Fruit fly (Drosophila melanogaster) whole organism, embryonic: Measurements from ENCODE around the gene wtrw.
A peak's percentile ranks its signal among the peaks of the same experiment; 100 is the strongest.

ENCODE experiments used
- Ada2b ChIP-seq: fragments of 200-800 bp; sonication (Bioruptor generic); IDR thresholded peaks from 2 replicates; pipeline ENCODE4 v1.3.6; 2022; ENCODE audit warnings: missing biosample characterization, missing genetic modification characterization
- Awh ChIP-seq: fragments of 200-800 bp; sonication (Bioruptor generic); IDR thresholded peaks from 2 replicates; pipeline ENCODE4, ENCODE4 v1.3.6; 2022; ENCODE audit warnings: missing biosample characterization, missing genetic modification characterization
- CG10267 ChIP-seq: fragments of 200-800 bp; sonication (Bioruptor generic); optimal IDR thresholded peaks from 2 replicates; lab custom pipeline; 2018; ENCODE audit warnings: missing biosample characterization, mild to moderate bottlenecking, missing genetic modification characterization, moderate library complexity
- CG10431 ChIP-seq: fragments of 200-800 bp; sonication (Bioruptor generic); optimal IDR thresholded peaks from 3 replicates; lab custom pipeline; 2018; ENCODE audit warnings: missing biosample characterization, mild to moderate bottlenecking, missing genetic modification characterization
- CG12155 ChIP-seq: fragments of 200-800 bp; sonication (Bioruptor generic); optimal IDR thresholded peaks from 3 replicates; lab custom pipeline; 2016; ENCODE audit warnings: missing biosample characterization, missing genetic modification characterization
- CG12942 ChIP-seq: fragments of 200-800 bp; sonication (Bioruptor generic); optimal IDR thresholded peaks from 3 replicates; lab custom pipeline; 2016; ENCODE audit warnings: missing biosample characterization, missing genetic modification characterization
- CG14014 ChIP-seq: fragments of 200-800 bp; sonication (Bioruptor generic); IDR thresholded peaks from 2 replicates; pipeline ENCODE4 v1.3.6; 2022; ENCODE audit warnings: missing biosample characterization, missing genetic modification characterization
- CG15601 ChIP-seq: fragments of 200-800 bp; sonication (Bioruptor generic); optimal IDR thresholded peaks from 3 replicates; lab custom pipeline; 2019; ENCODE audit warnings: missing biosample characterization, mild to moderate bottlenecking, missing genetic modification characterization, moderate library complexity
- CG16779 ChIP-seq: fragments of 200-800 bp; sonication (Bioruptor generic); IDR thresholded peaks from 2 replicates; pipeline ENCODE4 v1.3.6; 2022; ENCODE audit warnings: missing biosample characterization, missing genetic modification characterization
- CG17361 ChIP-seq: fragments of 200-800 bp; sonication (Bioruptor generic); IDR thresholded peaks from 3 replicates; pipeline ENCODE4 v1.3.6; 2022; ENCODE audit warnings: missing biosample characterization, missing genetic modification characterization
- CG31365 ChIP-seq: fragments of 200-800 bp; sonication (Bioruptor generic); optimal IDR thresholded peaks from 2 replicates; lab custom pipeline; 2018; ENCODE audit warnings: missing biosample characterization, mild to moderate bottlenecking, missing genetic modification characterization
- CG31388 ChIP-seq: fragments of 200-800 bp; sonication (Bioruptor generic); optimal IDR thresholded peaks from 2 replicates; lab custom pipeline; 2016; ENCODE audit warnings: missing biosample characterization, missing genetic modification characterization
- CG4820 ChIP-seq: fragments of 200-800 bp; sonication (Bioruptor generic); optimal IDR thresholded peaks from 3 replicates; lab custom pipeline; 2016; ENCODE audit warnings: missing biosample characterization, missing genetic modification characterization
- CG6683 ChIP-seq: fragments of 200-800 bp; sonication (Bioruptor generic); optimal IDR thresholded peaks from 2 replicates; lab custom pipeline; 2017; ENCODE audit warnings: missing biosample characterization, mild to moderate bottlenecking, missing genetic modification characterization, missing genetic modification reagents
- CG7271 ChIP-seq: fragments of 200-800 bp; sonication (Bioruptor generic); optimal IDR thresholded peaks from 2 replicates; lab custom pipeline; 2018; ENCODE audit warnings: missing biosample characterization, mild to moderate bottlenecking, missing genetic modification characterization, moderate library complexity
- CG7745 ChIP-seq: fragments of 200-800 bp; sonication (Bioruptor generic); optimal IDR thresholded peaks from 2 replicates; lab custom pipeline; 2018; ENCODE audit warnings: missing biosample characterization, mild to moderate bottlenecking, missing genetic modification characterization, moderate library complexity
- CG8281 ChIP-seq: fragments of 200-800 bp; sonication (Bioruptor generic); optimal IDR thresholded peaks from 2 replicates; lab custom pipeline; 2018; ENCODE audit warnings: missing biosample characterization, mild to moderate bottlenecking, missing genetic modification characterization, moderate library complexity
- CG9437 ChIP-seq: fragments of 200-800 bp; sonication (Bioruptor generic); optimal IDR thresholded peaks from 2 replicates; lab custom pipeline; 2018; ENCODE audit warnings: missing biosample characterization, mild to moderate bottlenecking, missing genetic modification characterization
- CrebB ChIP-seq: fragments of 200-800 bp; sonication (Bioruptor generic); optimal IDR thresholded peaks from 3 replicates; lab custom pipeline; 2018; ENCODE audit warnings: missing biosample characterization, mild to moderate bottlenecking, missing genetic modification characterization
- Gug ChIP-seq: fragments of 200-800 bp; sonication (Bioruptor generic); IDR thresholded peaks from 4 replicates; pipeline ENCODE4 v1.3.6; 2022; ENCODE audit warnings: missing biosample characterization, missing genetic modification characterization
- Hmx ChIP-seq: fragments of 200-800 bp; sonication (Bioruptor generic); optimal IDR thresholded peaks from 2 replicates; lab custom pipeline; 2016; ENCODE audit warnings: missing biosample characterization, missing genetic modification characterization
- Med ChIP-seq: fragments of 200-800 bp; sonication (Bioruptor generic); peaks from one replicate; lab custom pipeline; 2016; ENCODE audit warnings: missing biosample characterization, missing genetic modification characterization, mild to moderate bottlenecking, inconsistent platforms, moderate library complexity
- Meics ChIP-seq: fragments of 200-800 bp; sonication (Bioruptor generic); optimal IDR thresholded peaks from 2 replicates; lab custom pipeline; 2017; ENCODE audit warnings: missing biosample characterization, mild to moderate bottlenecking, missing genetic modification characterization
- Mes4 ChIP-seq: fragments of 200-800 bp; sonication (Bioruptor generic); optimal IDR thresholded peaks from 2 replicates; lab custom pipeline; 2016; ENCODE audit warnings: missing biosample characterization, missing genetic modification characterization
- Myb ChIP-seq: fragments of 200-800 bp; sonication (Bioruptor generic); optimal IDR thresholded peaks from 2 replicates; lab custom pipeline; 2016; ENCODE audit warnings: missing biosample characterization, missing genetic modification characterization
- Nf-YB ChIP-seq: fragments of 200-800 bp; sonication (Bioruptor generic); optimal IDR thresholded peaks from 3 replicates; lab custom pipeline; 2019; ENCODE audit warnings: missing biosample characterization, mild to moderate bottlenecking, missing genetic modification characterization, moderate library complexity
- Oli ChIP-seq: fragments of 200-800 bp; sonication (Bioruptor generic); optimal IDR thresholded peaks from 2 replicates; lab custom pipeline; 2018; ENCODE audit warnings: missing biosample characterization, mild to moderate bottlenecking, missing genetic modification characterization, moderate library complexity
- PHDP ChIP-seq: fragments of 200-800 bp; sonication (Bioruptor generic); optimal IDR thresholded peaks from 3 replicates; lab custom pipeline; 2018; ENCODE audit warnings: missing biosample characterization, mild to moderate bottlenecking, missing genetic modification characterization, moderate library complexity
- Ptx1 ChIP-seq: fragments of 200-800 bp; sonication (Bioruptor generic); IDR thresholded peaks from 2 replicates; pipeline ENCODE4 v1.3.6; 2022; ENCODE audit warnings: missing biosample characterization, missing genetic modification characterization
- Vsx1 ChIP-seq: fragments of 200-800 bp; sonication (Bioruptor generic); optimal IDR thresholded peaks from 2 replicates; lab custom pipeline; 2017; ENCODE audit warnings: missing biosample characterization, mild to moderate bottlenecking, missing genetic modification characterization, missing genetic modification reagents
- ash1 ChIP-seq: fragments of 200-800 bp; sonication (Bioruptor generic); optimal IDR thresholded peaks from 2 replicates; lab custom pipeline; 2018; ENCODE audit warnings: missing biosample characterization, mild to moderate bottlenecking, missing genetic modification characterization
- cas ChIP-seq: fragments of 200-800 bp; sonication (Bioruptor generic); IDR thresholded peaks from 2 replicates; pipeline ENCODE4 v1.3.6; 2022; ENCODE audit warnings: missing biosample characterization, missing genetic modification characterization
- chif ChIP-seq, 2 experiments: fragments of 200-800 bp; sonication (Bioruptor generic); optimal IDR thresholded peaks; 3 replicates each; lab custom pipeline; 2016; ENCODE audit warnings: missing biosample characterization in 2 of 2, missing genetic modification characterization in 2 of 2
- danr ChIP-seq: fragments of 200-800 bp; sonication (Bioruptor generic); IDR thresholded peaks from 2 replicates; pipeline ENCODE4 v1.3.6; 2022; ENCODE audit warnings: missing biosample characterization, missing genetic modification characterization
- disco-r ChIP-seq: fragments of 200-800 bp; sonication (Bioruptor generic); optimal IDR thresholded peaks from 2 replicates; lab custom pipeline; 2016; ENCODE audit warnings: missing biosample characterization, missing genetic modification characterization
- dpn ChIP-seq, 2 experiments: fragments of 200-800 bp; sonication (Bioruptor generic); optimal IDR thresholded peaks; 3 replicates each; lab custom pipeline; 2016; ENCODE audit warnings: missing biosample characterization in 2 of 2, missing genetic modification characterization in 2 of 2
- fd96Cb ChIP-seq: fragments of 200-800 bp; sonication (Bioruptor generic); optimal IDR thresholded peaks from 2 replicates; lab custom pipeline; 2018; ENCODE audit warnings: missing biosample characterization, mild to moderate bottlenecking, missing genetic modification characterization, moderate library complexity
- fru ChIP-seq: fragments of >200 bp; optimal IDR thresholded peaks from 2 replicates; lab custom pipeline; 2017
- her ChIP-seq: fragments of 200-800 bp; sonication (Bioruptor generic); optimal IDR thresholded peaks from 2 replicates; lab custom pipeline; 2016; ENCODE audit warnings: missing biosample characterization, missing genetic modification characterization
- ken ChIP-seq: fragments of 200-800 bp; sonication (Bioruptor generic); IDR thresholded peaks from 3 replicates; pipeline ENCODE4 v1.3.6; 2022; ENCODE audit warnings: missing biosample characterization, missing genetic modification characterization
- kni ChIP-seq: fragments of 200-800 bp; sonication (Bioruptor generic); optimal IDR thresholded peaks from 3 replicates; lab custom pipeline; 2017; ENCODE audit warnings: mild to moderate bottlenecking, missing biosample characterization, missing genetic modification reagents, missing genetic modification characterization
- lilli ChIP-seq: fragments of 200-800 bp; sonication (Bioruptor generic); optimal IDR thresholded peaks from 3 replicates; lab custom pipeline; 2016; ENCODE audit warnings: missing biosample characterization, missing genetic modification characterization
- lmd ChIP-seq: fragments of 200-800 bp; sonication (Bioruptor generic); IDR thresholded peaks from 2 replicates; pipeline ENCODE4 v1.3.6; 2022; ENCODE audit warnings: missing biosample characterization, missing genetic modification characterization
- luna ChIP-seq: fragments of 200-800 bp; sonication (Bioruptor generic); optimal IDR thresholded peaks from 2 replicates; lab custom pipeline; 2016; ENCODE audit warnings: missing biosample characterization, missing genetic modification characterization
- odd ChIP-seq: fragments of 200-800 bp; sonication (Bioruptor generic); optimal IDR thresholded peaks from 2 replicates; lab custom pipeline; 2017; ENCODE audit warnings: missing biosample characterization, mild to moderate bottlenecking, missing genetic modification characterization
- phol ChIP-seq: fragments of 200-800 bp; sonication (Bioruptor generic); optimal IDR thresholded peaks from 3 replicates; lab custom pipeline; 2018; ENCODE audit warnings: missing biosample characterization, mild to moderate bottlenecking, missing genetic modification characterization, moderate library complexity
- pita ChIP-seq: fragments of 200-800 bp; sonication (Bioruptor generic); optimal IDR thresholded peaks from 2 replicates; lab custom pipeline; 2017; ENCODE audit warnings: missing biosample characterization, mild to moderate bottlenecking, missing genetic modification characterization
- pros ChIP-seq: fragments of 200-800 bp; sonication (Bioruptor generic); optimal IDR thresholded peaks from 3 replicates; lab custom pipeline; 2019; ENCODE audit warnings: missing biosample characterization, mild to moderate bottlenecking, missing genetic modification characterization, moderate library complexity
- sd ChIP-seq: fragments of 200-800 bp; sonication (Bioruptor generic); optimal IDR thresholded peaks from 3 replicates; lab custom pipeline; 2018; ENCODE audit warnings: missing biosample characterization, mild to moderate bottlenecking, missing genetic modification characterization, moderate library complexity
- slp2 ChIP-seq: fragments of 200-800 bp; sonication (Bioruptor generic); optimal IDR thresholded peaks from 2 replicates; lab custom pipeline; 2016; ENCODE audit warnings: missing biosample characterization, missing genetic modification characterization
- sqz ChIP-seq: fragments of 200-800 bp; sonication (Bioruptor generic); optimal IDR thresholded peaks from 3 replicates; lab custom pipeline; 2018; ENCODE audit warnings: missing biosample characterization, mild to moderate bottlenecking, missing genetic modification characterization
- unc-4 ChIP-seq: fragments of 200-800 bp; sonication (Bioruptor generic); IDR thresholded peaks from 2 replicates; pipeline ENCODE4 v1.3.6; 2022; ENCODE audit warnings: missing biosample characterization, missing genetic modification characterization; ENCODE audit not compliant: partially characterized antibody

wtrw gene

dm6 chr3R:7895457-7895856 is 4.3 kb downstream of the wtrw start (continued):
- peak; percentile 78 for TF ChIP-seq lilli (GFP tag; lab: Kevin White, UChicago)
- no peak for TF ChIP-seq fru (lab: Kevin White, UChicago)
- TF ChIP-seq her (GFP tag; lab: Kevin White, UChicago), result peak; percentile 48
- no peak for TF ChIP-seq luna
- peak; percentile 84 for TF ChIP-seq Meics
- TF ChIP-seq sd (tag; lab: Kevin White, UChicago), result no peak
- TF ChIP-seq CG15601 (tag; lab: Kevin White, UChicago), result no peak
- TF ChIP-seq phol (tag; lab: Kevin White, UChicago), result peak; percentile 39
- TF ChIP-seq odd (GFP tag; lab: Kevin White, UChicago), result no peak
- TF ChIP-seq Myb (GFP tag; lab: Kevin White, UChicago), result peak; percentile 15
- TF ChIP-seq CG9437 (GFP tag; lab: Kevin White, UChicago), result peak; percentile 38
- peak; percentile 72; the same call in 1 of the 2 replicates for TF ChIP-seq lmd (GFP tag; lab: Robert Waterston, UW)
- peak; percentile 16 for TF ChIP-seq fd96Cb (tag; lab: Kevin White, UChicago)
- TF ChIP-seq disco-r (GFP tag; lab: Kevin White, UChicago), result no peak
- TF ChIP-seq CG10267 (tag; lab: Kevin White, UChicago), result peak; percentile 49
- no peak for TF ChIP-seq Vsx1 (GFP tag; lab: Kevin White, UChicago)
- TF ChIP-seq CG17361 (GFP tag; lab: Robert Waterston, UW), result no peak
- peak; percentile 77 for TF ChIP-seq Ptx1 (GFP tag; lab: Robert Waterston, UW)
- TF ChIP-seq Mes4 (GFP tag; lab: Kevin White, UChicago), result no peak
- peak; percentile 82 for TF ChIP-seq Med (GFP tag; lab: Kevin White, UChicago)
- TF ChIP-seq kni, result no peak
- TF ChIP-seq Ada2b (GFP tag; lab: Robert Waterston, UW), result peak; percentile 88
- TF ChIP-seq CG10431 (GFP tag; lab: Kevin White, UChicago), result no peak
- peak; percentile 46; the same call in 1 of the 2 replicates for TF ChIP-seq Awh
- TF ChIP-seq CG16779 (GFP tag; lab: Robert Waterston, UW), result peak; percentile 67; the same call in 1 of the 2 replicates
- no peak for TF ChIP-seq PHDP (tag; lab: Kevin White, UChicago)
- TF ChIP-seq cas (GFP tag; lab: Robert Waterston, UW), result peak; percentile 79
- peak; percentile 65 for TF ChIP-seq CrebB (tag; lab: Kevin White, UChicago)
- TF ChIP-seq Gug (GFP tag; lab: Robert Waterston, UW), result no peak
- no peak for TF ChIP-seq pros
- peak; percentile 40; the same call in 1 of the 2 replicates for TF ChIP-seq danr (GFP tag; lab: Robert Waterston, UW)
- no peak for TF ChIP-seq CG8281
- TF ChIP-seq chif (GFP tag; optimal IDR thresholded peaks at IDR 0.05; lab: Kevin White, UChicago), result peak in 1 of 2 experiments; percentile 24
- TF ChIP-seq CG7271 (tag; lab: Kevin White, UChicago), result no peak
- TF ChIP-seq slp2 (GFP tag; lab: Kevin White, UChicago), result no peak
- no peak for TF ChIP-seq Nf-YB (GFP tag; lab: Kevin White, UChicago)
- peak; percentile 14 for TF ChIP-seq CG4820 (GFP tag; lab: Kevin White, UChicago)
- TF ChIP-seq ash1, result no peak
- TF ChIP-seq CG12942 (GFP tag; lab: Kevin White, UChicago), result no peak
- no peak for TF ChIP-seq CG7745 (tag; lab: Kevin White, UChicago)
- no peak for TF ChIP-seq pita (GFP tag; lab: Kevin White, UChicago)
- TF ChIP-seq Oli (tag; lab: Kevin White, UChicago), result peak; percentile 70
- peak; percentile 63 to 66 for TF ChIP-seq dpn (GFP tag; optimal IDR thresholded peaks at IDR 0.05; lab: Kevin White, UChicago)
- no peak for TF ChIP-seq sqz (GFP tag; lab: Kevin White, UChicago)
- peak; percentile 53 for TF ChIP-seq CG12155
- no peak for TF ChIP-seq unc-4 (GFP tag; lab: Robert Waterston, UW)
- TF ChIP-seq CG31365 (tag; lab: Kevin White, UChicago), result peak; percentile 40
- peak; percentile 84 for TF ChIP-seq CG14014 (GFP tag; lab: Robert Waterston, UW)
- TF ChIP-seq ken (GFP tag; lab: Robert Waterston, UW), result no peak
- TF ChIP-seq CG31388, result no peak
- peak; percentile 52 for TF ChIP-seq Hmx (GFP tag; lab: Kevin White, UChicago)
- peak; percentile 47 for TF ChIP-seq CG6683
